Worm (Caenorhabditis elegans) whole organism, late embryonic: ENCODE results near the gene C16C10.13.

Experiments used
- C38D4.7 ChIP-seq: fragments of 200-800 bp; sonication (Bioruptor generic); optimal IDR thresholded peaks from 2 replicates; lab custom pipeline; 2018; ENCODE audit warnings: mild to moderate bottlenecking, missing genetic modification characterization, moderate library complexity, missing compliant biosample characterization
- ceh-14 ChIP-seq: sonication (generic microtip); optimal IDR thresholded peaks from 2 replicates; lab custom pipeline; 2016; ENCODE audit warnings: missing genotype, missing genetic modification characterization, missing compliant biosample characterization
- ceh-22 ChIP-seq: sonication (generic microtip); optimal IDR thresholded peaks from 2 replicates; lab custom pipeline; 2017; ENCODE audit warnings: missing biosample characterization, missing genetic modification characterization
- ceh-31 ChIP-seq: sonication (generic microtip); optimal IDR thresholded peaks from 2 replicates; lab custom pipeline; 2016; ENCODE audit warnings: missing genetic modification characterization, missing compliant biosample characterization
- ceh-34 ChIP-seq: sonication (generic microtip); optimal IDR thresholded peaks from 2 replicates; lab custom pipeline; 2016; ENCODE audit warnings: mild to moderate bottlenecking, missing genetic modification characterization, missing compliant biosample characterization
- ceh-9 ChIP-seq: sonication (generic microtip); optimal IDR thresholded peaks from 2 replicates; lab custom pipeline; 2016; ENCODE audit warnings: mild to moderate bottlenecking, missing genetic modification characterization, inconsistent platforms, missing compliant biosample characterization
- dmd-4 ChIP-seq: sonication (generic microtip); optimal IDR thresholded peaks from 2 replicates; lab custom pipeline; 2016; ENCODE audit warnings: borderline replicate concordance, missing genetic modification characterization, missing compliant biosample characterization
- elt-2 ChIP-seq: sonication (generic microtip); optimal IDR thresholded peaks from 2 replicates; lab custom pipeline; 2016; ENCODE audit warnings: missing genetic modification reagents, missing genetic modification characterization, missing compliant biosample characterization
- elt-4 ChIP-seq: sonication (generic microtip); optimal IDR thresholded peaks from 2 replicates; lab custom pipeline; 2016; ENCODE audit warnings: missing genetic modification characterization, missing compliant biosample characterization
- fkh-6 ChIP-seq: sonication (generic microtip); optimal IDR thresholded peaks from 2 replicates; lab custom pipeline; 2016; ENCODE audit warnings: missing genetic modification characterization, missing compliant biosample characterization
- gmeb-2 ChIP-seq: sonication (generic microtip); optimal IDR thresholded peaks from 2 replicates; lab custom pipeline; 2016; ENCODE audit warnings: missing genetic modification characterization, inconsistent platforms, missing compliant biosample characterization
- hlh-13 ChIP-seq: fragments of 200-800 bp; sonication (Bioruptor generic); optimal IDR thresholded peaks from 2 replicates; lab custom pipeline; 2018; ENCODE audit warnings: mild to moderate bottlenecking, missing genetic modification characterization, missing compliant biosample characterization
- hlh-15 ChIP-seq: sonication (generic microtip); optimal IDR thresholded peaks from 2 replicates; lab custom pipeline; 2016; ENCODE audit warnings: missing genetic modification characterization, missing compliant biosample characterization
- hlh-30 ChIP-seq: sonication (generic microtip); optimal IDR thresholded peaks from 2 replicates; lab custom pipeline; 2017; ENCODE audit warnings: antibody characterized with exemption, missing genetic modification characterization, missing compliant biosample characterization; ENCODE audit not compliant: insufficient read depth
- lim-6 ChIP-seq: sonication (generic microtip); optimal IDR thresholded peaks from 2 replicates; lab custom pipeline; 2016; ENCODE audit warnings: missing genetic modification characterization, missing compliant biosample characterization
- madf-2 ChIP-seq: sonication (generic microtip); optimal IDR thresholded peaks from 2 replicates; lab custom pipeline; 2017; ENCODE audit warnings: missing genetic modification characterization, missing compliant biosample characterization
- mec-3 ChIP-seq: sonication (generic microtip); optimal IDR thresholded peaks from 2 replicates; lab custom pipeline; 2016; ENCODE audit warnings: borderline replicate concordance, missing genetic modification characterization, missing compliant biosample characterization
- nfya-1 ChIP-seq: sonication (generic microtip); optimal IDR thresholded peaks from 2 replicates; lab custom pipeline; 2017; ENCODE audit warnings: missing genetic modification characterization, mild to moderate bottlenecking, missing compliant biosample characterization, antibody characterized with exemption, moderate library complexity
- nhr-11 ChIP-seq: fragments of 150-350 bp; optimal IDR thresholded peaks from 2 replicates; lab custom pipeline; 2014; ENCODE audit warnings: missing biosample characterization, missing genetic modification characterization
- npax-4 ChIP-seq: sonication (generic microtip); optimal IDR thresholded peaks from 2 replicates; lab custom pipeline; 2016; ENCODE audit warnings: missing genetic modification characterization, missing compliant biosample characterization
- odd-2 ChIP-seq: sonication (generic microtip); optimal IDR thresholded peaks from 2 replicates; lab custom pipeline; 2017; ENCODE audit warnings: antibody characterized with exemption, mild to moderate bottlenecking, missing genetic modification characterization, missing compliant biosample characterization
- pat-9 ChIP-seq: fragments of 200-800 bp; sonication (Bioruptor generic); optimal IDR thresholded peaks from 2 replicates; lab custom pipeline; 2018; ENCODE audit warnings: mild to moderate bottlenecking, missing genetic modification characterization, moderate library complexity, missing compliant biosample characterization
- pax-1 ChIP-seq: fragments of 150-350 bp; optimal IDR thresholded peaks from 2 replicates; lab custom pipeline; 2014; ENCODE audit warnings: missing biosample characterization, missing genetic modification characterization
- pha-4 ChIP-seq: fragments of 150-350 bp; optimal IDR thresholded peaks from 2 replicates; lab custom pipeline; 2018; ENCODE audit warnings: missing biosample characterization, missing genetic modification reagents, missing genetic modification characterization
- ref-2 ChIP-seq: sonication (generic microtip); optimal IDR thresholded peaks from 2 replicates; lab custom pipeline; 2016; ENCODE audit warnings: missing genetic modification characterization, missing compliant biosample characterization
- rnt-1 ChIP-seq: sonication (generic microtip); optimal IDR thresholded peaks from 2 replicates; lab custom pipeline; 2016; ENCODE audit warnings: missing genetic modification characterization, missing compliant biosample characterization
- syd-9 ChIP-seq: sonication (generic microtip); optimal IDR thresholded peaks from 2 replicates; lab custom pipeline; 2016; ENCODE audit warnings: mild to moderate bottlenecking, missing genetic modification characterization, moderate library complexity, missing compliant biosample characterization
- tbx-2 ChIP-seq: sonication (generic microtip); optimal IDR thresholded peaks from 2 replicates; lab custom pipeline; 2016; ENCODE audit warnings: missing genetic modification characterization, missing compliant biosample characterization
- tbx-7 ChIP-seq: sonication (generic microtip); optimal IDR thresholded peaks from 2 replicates; lab custom pipeline; 2016; ENCODE audit warnings: missing genotype, missing genetic modification characterization, missing compliant biosample characterization
- ttx-3 ChIP-seq: sonication (generic microtip); optimal IDR thresholded peaks from 2 replicates; lab custom pipeline; 2016; ENCODE audit warnings: missing genetic modification reagents, missing genetic modification characterization, missing compliant biosample characterization
- unc-3 ChIP-seq, 2 experiments: fragments of 200-800 bp in 1 of 2; sonication (Bioruptor generic) in 1 of 2; sonication (generic microtip) in 1 of 2; conservative IDR thresholded peaks in 1 of 2; optimal IDR thresholded peaks in 1 of 2; 2 replicates each; pipeline versions ENCODE4 v1.3.6 to Lab custom; 2016 to 2022; ENCODE audit warnings: missing compliant biosample characterization in 2 of 2, missing genetic modification characterization in 2 of 2, missing genetic modification reagents in 1 of 2
- unc-42 ChIP-seq: sonication (generic microtip); optimal IDR thresholded peaks from 2 replicates; lab custom pipeline; 2016; ENCODE audit warnings: missing genotype, missing genetic modification characterization, missing compliant biosample characterization
- unc-55 ChIP-seq: sonication (generic microtip); optimal IDR thresholded peaks from 2 replicates; lab custom pipeline; 2017; ENCODE audit warnings: missing biosample characterization, missing genetic modification reagents, missing genetic modification characterization

C16C10.13 gene

ce11 chrIII:4176109-4176596, at the start of gene C16C10.13, which contains the start of gene hrde-1:
TSS of gene C16C10.13 (plus strand) at chrIII:4176440.
TSS of gene hrde-1 (minus strand) at chrIII:4176159.
- no peak for TF ChIP-seq gmeb-2
- TF ChIP-seq lim-6 (tag; lab: Kevin White, UChicago), result no peak
- TF ChIP-seq rnt-1 (tag; lab: Kevin White, UChicago), result no peak
- TF ChIP-seq npax-4 (tag; lab: Kevin White, UChicago), result no peak
- no peak for TF ChIP-seq odd-2 (tag; lab: Kevin White, UChicago)
- TF ChIP-seq nhr-11, result no peak
- TF ChIP-seq elt-4 (tag; lab: Kevin White, UChicago), result no peak
- no peak for TF ChIP-seq unc-3 (GFP tag; conservative IDR thresholded peaks at IDR 0.05; lab: Robert Waterston, UW)
- no peak for TF ChIP-seq unc-3 (tag; optimal IDR thresholded peaks at IDR 0.05; lab: Kevin White, UChicago)
- no peak for TF ChIP-seq ceh-22
- TF ChIP-seq ref-2, result no peak
- TF ChIP-seq madf-2, result no peak
- TF ChIP-seq syd-9 (tag; lab: Kevin White, UChicago), result no peak
- TF ChIP-seq hlh-13 (GFP tag; lab: Kevin White, UChicago), result no peak
- no peak for TF ChIP-seq dmd-4 (tag; lab: Kevin White, UChicago)
- no peak for TF ChIP-seq fkh-6 (tag; lab: Kevin White, UChicago)
- TF ChIP-seq pat-9 (tag; lab: Kevin White, UChicago), result no peak
- TF ChIP-seq pha-4 (tag; lab: Kevin White, UChicago), result no peak
- no peak for TF ChIP-seq ttx-3 (tag; lab: Kevin White, UChicago)
- TF ChIP-seq tbx-7 (tag; lab: Kevin White, UChicago), result no peak

- TF ChIP-seq unc-42 (peak; percentile 92), ceh-34 (no peak), ttx-3 (tag; lab: Kevin White, UChicago) (no peak), nfya-1 (peak; percentile 95), ceh-9 (tag; lab: Kevin White, UChicago) (no peak), hlh-30 (no peak), ceh-31 (tag; lab: Kevin White, UChicago) (peak; percentile 2), C38D4.7 (GFP tag; lab: Kevin White, UChicago) (no peak)
These were observed 44.3 kb upstream of the C16C10.13 start for ce11 chrIII:4131814-4132555.

- TF ChIP-seq rnt-1 (tag; lab: Kevin White, UChicago), result no peak
These were observed 42.2 kb upstream of the C16C10.13 start for ce11 chrIII:4134059-4134458.

ce11 chrIII:4137180-4137579, 39.1 kb upstream of the C16C10.13 start:
- TF ChIP-seq ttx-3 (tag; lab: Kevin White, UChicago) (no peak), gmeb-2 (no peak), pax-1 (tag; lab: Kevin White, UChicago) (no peak), unc-55 (GFP tag; lab: Kevin White, UChicago) (no peak), ceh-14 (tag; lab: Kevin White, UChicago) (no peak), hlh-15 (tag; lab: Kevin White, UChicago) (no peak), elt-2 (tag; lab: Kevin White, UChicago) (no peak), syd-9 (tag; lab: Kevin White, UChicago) (no peak), ceh-34 (no peak)

ce11 chrIII:4143170-4143569, 33.1 kb upstream of the C16C10.13 start:
- TF ChIP-seq nfya-1 (peak; percentile 79), tbx-2 (tag; lab: Kevin White, UChicago) (no peak), mec-3 (tag; lab: Kevin White, UChicago) (no peak)
